Worm (Caenorhabditis elegans): ENCODE measurements around the gene col-151.

Gene col-151

DNA sequence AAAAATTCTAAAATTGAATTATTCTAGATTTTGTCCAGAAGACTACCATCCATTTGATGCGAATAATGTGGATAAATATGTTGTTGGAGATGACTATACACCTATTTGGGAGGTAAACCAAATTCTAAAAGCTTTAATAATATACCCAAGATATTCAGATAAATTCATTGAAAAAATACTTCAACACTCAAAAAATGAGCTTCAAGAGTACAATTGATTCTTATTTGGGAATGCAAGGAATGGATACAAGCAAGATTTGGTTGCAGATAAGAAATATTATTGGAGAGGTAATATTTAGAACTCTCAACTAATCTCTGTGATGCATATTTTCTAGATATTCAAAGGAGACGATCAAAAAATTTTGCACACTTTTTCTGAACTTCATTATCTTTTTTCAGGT is 34.8 kb downstream of the col-151 start:
- TF ChIP-seq nhr-76 (tag; optimal IDR thresholded peaks at IDR 0.05) (no peak), ceh-83 (GFP tag; optimal IDR thresholded peaks at IDR 0.05) (no peak), nhr-237 (tag; optimal IDR thresholded peaks at IDR 0.05) (no peak), drap-1 (GFP tag; optimal IDR thresholded peaks at IDR 0.05) (no peak), lin-32 (GFP tag; optimal IDR thresholded peaks at IDR 0.05) (no peak), ztf-11 (tag; optimal IDR thresholded peaks at IDR 0.05) (no peak), flh-1 (GFP tag; optimal IDR thresholded peaks at IDR 0.05) (no peak), ceh-43 (GFP tag; optimal IDR thresholded peaks at IDR 0.05) (no peak)

DNA sequence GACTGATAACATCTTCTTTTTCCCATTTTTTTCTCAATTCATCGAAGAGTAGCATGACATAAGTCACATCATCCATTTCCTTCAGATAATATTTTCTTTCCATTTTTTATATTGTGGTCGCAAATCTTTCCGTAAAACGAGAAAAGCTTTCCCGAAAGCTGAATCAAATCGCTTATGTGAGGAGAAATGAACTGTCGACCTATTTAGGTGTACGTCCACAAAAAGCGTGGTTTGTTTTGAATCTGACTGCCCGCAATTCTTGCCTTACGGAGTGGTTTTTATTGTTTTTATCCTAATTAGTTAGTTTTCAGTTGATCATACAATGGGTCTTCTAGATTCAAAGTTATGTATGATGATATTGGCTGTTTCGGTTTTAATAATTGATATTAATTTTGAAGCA is 36.8 kb downstream of the col-151 start, which contains the start of gene ttll-15:
ttll-15 (plus strand) TSS at position 301 of the 400 bp plus-strand sequence.
- TF ChIP-seq lsy-2 (tag; optimal IDR thresholded peaks at IDR 0.05) (no peak), elt-1 (tag; optimal IDR thresholded peaks at IDR 0.05; ENCODE audit: borderline replicate concordance, insufficient read depth) (no peak), sem-2 (GFP tag; optimal IDR thresholded peaks at IDR 0.05) (no peak), ceh-39 (tag; optimal IDR thresholded peaks at IDR 0.05) (no peak)

DNA sequence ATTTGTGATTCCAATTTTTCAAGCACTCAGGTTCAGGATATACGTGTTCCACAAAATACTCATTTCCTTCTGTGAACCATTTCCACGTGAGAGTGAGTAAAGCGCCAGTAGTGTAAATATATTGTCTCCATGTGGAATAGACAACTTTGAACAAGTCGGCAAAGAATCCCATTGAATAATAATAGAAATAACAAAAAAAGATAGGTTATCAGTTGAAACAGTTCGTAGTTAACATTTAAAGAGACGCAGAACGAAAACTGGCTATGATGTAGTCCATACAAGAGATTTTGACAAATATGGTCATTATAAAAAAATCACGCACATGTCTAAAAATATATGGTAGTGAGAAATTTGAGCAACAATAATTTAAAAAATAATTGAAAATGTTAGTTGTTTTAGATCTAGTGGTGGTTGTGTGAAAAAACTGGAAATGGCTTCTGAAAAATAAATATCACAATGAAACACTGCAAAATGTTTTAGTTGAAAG is 37.5 kb downstream of the col-151 start, which contains the start of gene ceeh-2:
ceeh-2 (minus strand) TSS at position 437 of the 487 bp plus-strand sequence.
- TF ChIP-seq ceh-83 (GFP tag; optimal IDR thresholded peaks at IDR 0.05), result no peak
- no peak for TF ChIP-seq nhr-2 (tag; optimal IDR thresholded peaks at IDR 0.05)
- TF ChIP-seq sptf-1 (tag; optimal IDR thresholded peaks at IDR 0.05), result no peak
- TF ChIP-seq ham-2 (GFP tag; optimal IDR thresholded peaks at IDR 0.05), result no peak
- TF ChIP-seq zip-8 (tag; optimal IDR thresholded peaks at IDR 0.05), result no peak
- no peak for TF ChIP-seq lin-32 (GFP tag; optimal IDR thresholded peaks at IDR 0.05)
- no peak for TF ChIP-seq ztf-11 (tag; optimal IDR thresholded peaks at IDR 0.05)
- no peak for TF ChIP-seq cnd-1 (tag; optimal IDR thresholded peaks at IDR 0.05)
- TF ChIP-seq M03D4.4 (tag; optimal IDR thresholded peaks at IDR 0.05), result no peak
- TF ChIP-seq elt-3 (tag; optimal IDR thresholded peaks at IDR 0.05), result no peak
- no peak for TF ChIP-seq unc-120 (tag; optimal IDR thresholded peaks at IDR 0.05; ENCODE audit: poor library complexity, severe bottlenecking)
- no peak for TF ChIP-seq lsy-2 (tag; optimal IDR thresholded peaks at IDR 0.05)
- no peak for TF ChIP-seq unc-62 (GFP tag; optimal IDR thresholded peaks at IDR 0.05)
- TF ChIP-seq nhr-28 (tag; optimal IDR thresholded peaks at IDR 0.05), result no peak
- TF ChIP-seq mls-2 (tag; optimal IDR thresholded peaks at IDR 0.05), result no peak
- no peak for TF ChIP-seq lin-13 (tag; optimal IDR thresholded peaks at IDR 0.05)
- TF ChIP-seq sem-2 (GFP tag; optimal IDR thresholded peaks at IDR 0.05), result no peak
- no peak for TF ChIP-seq unc-39 (tag; optimal IDR thresholded peaks at IDR 0.05)
- no peak for TF ChIP-seq pha-4 (tag; optimal IDR thresholded peaks at IDR 0.05)
- TF ChIP-seq ceh-43 (GFP tag; optimal IDR thresholded peaks at IDR 0.05), result no peak

ce11 chrV:10355773-10356335 is 39.2 kb downstream of the col-151 start, which contains the start of gene sluh-7:
TSS of gene sluh-7 (minus strand) at chrV:10355823.
- TF ChIP-seq hlh-1 (tag; optimal IDR thresholded peaks at IDR 0.05) (peak; percentile 1), M03D4.4 (tag; optimal IDR thresholded peaks at IDR 0.05) (no peak), nhr-2 (tag; optimal IDR thresholded peaks at IDR 0.05) (no peak), ceh-83 (GFP tag; optimal IDR thresholded peaks at IDR 0.05) (peak; percentile 5), ham-2 (GFP tag; optimal IDR thresholded peaks at IDR 0.05) (no peak), snpc-4 (tag; optimal IDR thresholded peaks at IDR 0.05) (no peak), ces-1 (GFP tag; optimal IDR thresholded peaks at IDR 0.05) (peak; percentile 55), ceh-39 (tag; optimal IDR thresholded peaks at IDR 0.05) (peak; percentile 42), nhr-237 (tag; optimal IDR thresholded peaks at IDR 0.05) (peak; percentile 62), mls-2 (tag; optimal IDR thresholded peaks at IDR 0.05) (no peak), drap-1 (GFP tag; optimal IDR thresholded peaks at IDR 0.05) (no peak), lin-13 (tag; optimal IDR thresholded peaks at IDR 0.05) (peak; percentile 29), nhr-12 (tag; optimal IDR thresholded peaks at IDR 0.05) (no peak), unc-120 (tag; optimal IDR thresholded peaks at IDR 0.05; ENCODE audit: poor library complexity, severe bottlenecking) (peak; percentile 44), sptf-1 (tag; optimal IDR thresholded peaks at IDR 0.05) (peak; percentile 66), lsy-2 (tag; optimal IDR thresholded peaks at IDR 0.05) (peak; percentile 72), lin-32 (GFP tag; optimal IDR thresholded peaks at IDR 0.05) (no peak), mep-1 (tag; optimal IDR thresholded peaks at IDR 0.05) (peak; percentile 22), pha-4 (tag; optimal IDR thresholded peaks at IDR 0.05) (peak; percentile 49)

Measured in whole organism, mixed stage, embryonic.